Fruit fly (Drosophila melanogaster) whole organism, adult: ENCODE measurements around the gene Or23a.

Experiments used
- CG12768 ChIP-seq: fragments of 200-800 bp; sonication (Bioruptor generic); optimal IDR thresholded peaks from 2 replicates; lab custom pipeline; 2017; ENCODE audit warnings: missing biosample characterization, missing genetic modification characterization, mild to moderate bottlenecking, moderate library complexity, missing genetic modification reagents
- CG14711 ChIP-seq: fragments of 200-800 bp; sonication (Bioruptor generic); optimal IDR thresholded peaks from 2 replicates; lab custom pipeline; 2018; ENCODE audit warnings: missing biosample characterization, mild to moderate bottlenecking, missing genetic modification characterization, moderate library complexity
- CG33017 ChIP-seq: fragments of 200-800 bp; sonication (Bioruptor generic); optimal IDR thresholded peaks from 2 replicates; lab custom pipeline; 2018; ENCODE audit warnings: missing biosample characterization, mild to moderate bottlenecking, missing genetic modification characterization, moderate library complexity
- CG7101 ChIP-seq: fragments of 200-800 bp; sonication (Bioruptor generic); optimal IDR thresholded peaks from 2 replicates; lab custom pipeline; 2018; ENCODE audit warnings: missing biosample characterization, mild to moderate bottlenecking, missing genetic modification characterization, moderate library complexity
- Clk ChIP-seq: fragments of 200-800 bp; sonication (Bioruptor generic); optimal IDR thresholded peaks from 2 replicates; lab custom pipeline; 2017; ENCODE audit warnings: missing biosample characterization, missing genetic modification characterization
- Crg-1 ChIP-seq: fragments of 200-800 bp; sonication (Bioruptor generic); optimal IDR thresholded peaks from 2 replicates; lab custom pipeline; 2016; ENCODE audit warnings: missing biosample characterization, missing genetic modification characterization
- Mnt ChIP-seq: fragments of 200-800 bp; sonication (Bioruptor generic); optimal IDR thresholded peaks from 2 replicates; lab custom pipeline; 2016; ENCODE audit warnings: missing biosample characterization, mild to moderate bottlenecking, missing genetic modification characterization
- cnc ChIP-seq, 2 experiments: fragments of >200 bp; optimal IDR thresholded peaks; 2 replicates each; lab custom pipeline; 2017
- kay ChIP-seq: fragments of 200-800 bp; sonication (Bioruptor generic); peaks from one replicate; lab custom pipeline; 2016; ENCODE audit warnings: missing biosample characterization, missing genetic modification characterization, borderline replicate concordance
- tj ChIP-seq: fragments of 200-800 bp; sonication (Bioruptor generic); optimal IDR thresholded peaks from 3 replicates; lab custom pipeline; 2017; ENCODE audit warnings: missing biosample characterization, mild to moderate bottlenecking, missing genetic modification characterization, moderate library complexity

- TF ChIP-seq cnc (optimal IDR thresholded peaks at IDR 0.05; lab: Kevin White, UChicago) (no peak), Mnt (GFP tag; lab: Kevin White, UChicago) (no peak), CG7101 (tag; lab: Kevin White, UChicago) (no peak), kay (no peak), CG14711 (tag; lab: Kevin White, UChicago) (no peak), Clk (no peak), Crg-1 (GFP tag; lab: Kevin White, UChicago) (no peak), CG33017 (tag; lab: Kevin White, UChicago) (no peak), CG12768 (GFP tag; lab: Kevin White, UChicago) (no peak), tj (GFP tag; lab: Kevin White, UChicago) (no peak)
Measured at dm6 chr2L:2606725-2607124, 47.1 kb upstream of the Or23a start.
